Fruit fly (Drosophila melanogaster) whole organism: ENCODE data around the gene Bet3.
A peak's percentile ranks its signal among the peaks of the same experiment; 100 is the strongest.

Source experiments
- CG8478 ChIP-seq: fragments of >200 bp; optimal IDR thresholded peaks from 2 replicates; lab custom pipeline; 2018; ENCODE audit warnings: inconsistent platforms
- Dll ChIP-seq: fragments of >200 bp; optimal IDR thresholded peaks from 2 replicates; lab custom pipeline; 2017
- EcR ChIP-seq, 2 experiments: fragments of >200 bp; optimal IDR thresholded peaks; 2 replicates each; lab custom pipeline; 2017; ENCODE audit warnings: missing biosample characterization in 2 of 2, missing genetic modification characterization in 2 of 2, missing genetic modification reagents in 2 of 2
- pan ChIP-seq: fragments of >200 bp; optimal IDR thresholded peaks from 2 replicates; lab custom pipeline; 2017
- psq ChIP-seq: fragments of >200 bp; optimal IDR thresholded peaks from 2 replicates; lab custom pipeline; 2017
- usp ChIP-seq: fragments of >200 bp; optimal IDR thresholded peaks from 2 replicates; lab custom pipeline; 2017; ENCODE audit warnings: missing biosample characterization, missing genetic modification characterization, mixed read lengths

The Bet3 gene

DNA sequence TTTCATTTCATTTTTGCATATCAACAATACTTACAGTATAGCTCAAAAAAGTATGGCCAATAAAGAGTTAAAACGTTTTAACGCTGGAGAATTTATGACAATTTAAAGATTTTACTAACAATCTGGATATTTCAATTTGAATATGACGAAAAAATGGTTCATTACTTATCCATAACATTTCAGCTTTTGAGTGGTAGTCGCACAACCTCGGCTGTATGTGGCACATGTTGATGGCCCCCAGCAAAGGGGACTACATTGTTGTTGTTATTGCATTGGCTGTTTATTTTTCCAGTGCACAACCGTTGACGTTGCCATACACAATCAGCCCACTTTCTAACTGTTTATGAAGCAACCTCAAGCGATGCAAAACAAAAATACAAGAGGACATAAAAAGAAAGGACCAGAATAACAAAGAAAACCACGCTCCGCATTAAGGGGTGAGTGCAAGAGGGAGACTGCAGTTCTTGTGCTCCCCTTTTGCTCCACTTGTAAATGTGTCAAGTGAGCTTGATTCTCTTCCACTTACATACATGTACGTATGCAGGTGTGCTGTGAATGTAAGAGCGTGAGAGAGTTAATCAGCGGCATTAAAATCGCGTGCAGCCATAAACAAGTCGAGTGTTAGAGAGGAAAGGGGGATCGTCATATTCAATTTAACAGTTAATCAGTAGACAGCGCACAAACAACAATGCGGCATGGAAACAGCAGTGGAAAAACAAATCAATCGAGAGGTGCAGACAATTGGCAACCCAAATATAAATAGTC, 21.8 kb downstream of the Bet3 start:
- TF ChIP-seq EcR (GFP tag; optimal IDR thresholded peaks at IDR 0.05; lab: Kevin White, UChicago) (no peak), Dll (lab: Kevin White, UChicago) (no peak), pan (lab: Kevin White, UChicago) (no peak), psq (lab: Kevin White, UChicago) (no peak), usp (GFP tag; lab: Kevin White, UChicago) (no peak), CG8478 (lab: Kevin White, UChicago) (no peak)

DNA sequence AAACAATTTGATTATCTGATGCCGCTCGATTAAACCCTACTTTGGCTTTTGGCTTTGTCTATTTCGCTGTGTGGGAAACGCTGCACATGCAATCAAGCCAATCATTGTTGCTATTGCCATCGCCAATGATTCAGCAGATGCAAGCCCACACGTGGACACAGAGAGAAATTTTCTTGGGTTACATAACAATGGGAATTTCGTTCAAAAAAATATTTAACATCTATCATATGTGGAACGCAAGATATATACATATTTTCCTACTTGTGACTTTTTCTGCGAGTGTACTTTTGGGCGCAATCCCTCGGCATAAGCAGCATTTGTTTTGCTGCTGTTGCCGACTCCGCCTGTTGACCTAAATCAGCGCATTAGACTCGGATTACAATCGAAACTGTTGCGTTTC, 22.7 kb downstream of the Bet3 start:
- TF ChIP-seq psq (lab: Kevin White, UChicago) (no peak), CG8478 (lab: Kevin White, UChicago) (no peak), usp (GFP tag; lab: Kevin White, UChicago) (no peak), EcR (GFP tag; optimal IDR thresholded peaks at IDR 0.05; lab: Kevin White, UChicago) (no peak), pan (lab: Kevin White, UChicago) (no peak)

DNA sequence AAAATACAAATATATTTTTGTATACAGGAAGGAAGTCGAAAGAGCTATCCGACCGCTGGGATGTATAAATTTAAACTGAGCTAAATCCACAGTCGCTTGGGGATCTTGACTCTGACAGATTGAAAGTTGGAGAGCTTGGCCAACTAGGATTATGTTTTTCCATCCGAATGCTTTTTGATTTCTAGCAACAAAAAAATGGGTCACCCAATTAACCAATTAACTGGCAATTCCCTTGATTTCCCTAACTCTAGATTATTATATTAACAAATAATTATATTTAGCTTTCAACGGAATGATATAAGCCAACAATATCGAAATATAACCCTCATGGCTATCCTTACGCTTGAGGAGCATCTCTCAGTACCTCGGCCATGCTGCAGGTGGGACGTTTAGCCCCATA, 24.8 kb downstream of the Bet3 start, which contains the start of gene CG3982:
Gene CG3982 (minus strand): TSS at position 101 of the 400 bp plus-strand sequence.
- TF ChIP-seq CG8478 (lab: Kevin White, UChicago) (no peak), usp (GFP tag; lab: Kevin White, UChicago) (no peak), psq (lab: Kevin White, UChicago) (no peak), Dll (lab: Kevin White, UChicago) (no peak), EcR (GFP tag; optimal IDR thresholded peaks at IDR 0.05; lab: Kevin White, UChicago) (no peak), pan (lab: Kevin White, UChicago) (no peak)

DNA sequence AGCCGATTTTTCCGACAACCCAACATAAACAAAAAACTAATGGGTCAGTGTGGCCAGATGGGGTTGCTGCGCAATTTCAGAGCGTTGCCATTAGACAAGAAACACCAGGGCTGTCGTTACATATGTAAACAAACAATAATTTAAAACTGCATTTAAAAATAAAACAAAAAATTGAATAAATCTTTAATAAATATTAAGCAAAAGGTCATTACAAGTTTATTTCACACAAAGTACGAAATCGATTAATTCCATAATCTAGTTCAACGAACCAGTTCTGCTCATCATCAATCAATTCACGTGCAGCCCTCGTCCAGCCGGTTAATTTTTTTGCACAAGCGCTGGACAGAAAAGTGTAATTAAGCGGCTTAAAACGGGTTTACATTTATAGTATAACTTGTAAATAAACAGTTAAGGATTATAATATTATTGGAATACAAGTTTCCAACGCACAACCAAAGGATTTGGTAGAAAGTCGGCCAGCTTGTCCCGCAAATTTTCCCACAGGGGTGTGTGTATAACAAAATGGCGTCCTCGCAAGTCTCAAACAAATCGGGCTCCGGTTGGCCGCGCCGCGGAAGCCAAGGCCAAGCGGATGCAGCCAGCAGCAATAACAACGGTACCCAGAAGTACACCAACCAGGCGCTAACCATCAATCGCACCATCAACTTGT, 31.2 kb downstream of the Bet3 start, which contains the start of the genes CG4022 and Cpsf5:
Gene CG4022 (minus strand): TSS at position 79 of the 670 bp plus-strand sequence.
Gene Cpsf5 (plus strand): TSS at position 285 of the 670 bp plus-strand sequence.
- TF ChIP-seq Dll (lab: Kevin White, UChicago) (no peak), usp (GFP tag; lab: Kevin White, UChicago) (no peak), pan (lab: Kevin White, UChicago) (no peak), CG8478 (lab: Kevin White, UChicago) (no peak), EcR (GFP tag; optimal IDR thresholded peaks at IDR 0.05; lab: Kevin White, UChicago) (no peak), psq (lab: Kevin White, UChicago) (no peak)

DNA sequence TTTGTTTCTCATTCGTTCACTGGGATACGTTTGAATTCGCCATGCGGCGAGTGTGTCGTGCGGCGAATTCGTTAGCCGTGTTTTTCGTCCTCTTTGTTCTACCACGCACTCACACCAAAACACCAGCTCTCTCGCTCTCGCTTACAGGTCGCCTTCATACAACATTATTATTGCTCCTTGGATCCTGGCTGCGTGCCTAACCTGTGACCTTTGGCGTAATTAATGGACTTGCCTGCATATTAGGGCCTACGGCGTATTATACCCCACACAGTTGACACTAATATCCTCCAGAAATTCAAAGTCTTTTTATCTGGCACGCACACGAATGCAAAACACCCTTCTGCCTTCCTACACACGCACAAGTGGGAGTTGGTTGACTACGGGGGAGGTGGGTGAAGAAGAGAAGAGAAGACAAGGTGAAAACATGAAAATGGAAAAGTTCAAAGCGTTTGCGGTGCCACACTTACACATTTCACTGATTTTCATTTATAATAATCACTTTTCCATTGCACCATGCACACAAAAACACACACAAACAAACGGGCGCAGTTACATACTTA, 32.0 kb downstream of the Bet3 start:
- TF ChIP-seq psq (lab: Kevin White, UChicago) (no peak), EcR (GFP tag; optimal IDR thresholded peaks at IDR 0.05; lab: Kevin White, UChicago) (no peak), Dll (lab: Kevin White, UChicago) (no peak), pan (lab: Kevin White, UChicago) (no peak)

DNA sequence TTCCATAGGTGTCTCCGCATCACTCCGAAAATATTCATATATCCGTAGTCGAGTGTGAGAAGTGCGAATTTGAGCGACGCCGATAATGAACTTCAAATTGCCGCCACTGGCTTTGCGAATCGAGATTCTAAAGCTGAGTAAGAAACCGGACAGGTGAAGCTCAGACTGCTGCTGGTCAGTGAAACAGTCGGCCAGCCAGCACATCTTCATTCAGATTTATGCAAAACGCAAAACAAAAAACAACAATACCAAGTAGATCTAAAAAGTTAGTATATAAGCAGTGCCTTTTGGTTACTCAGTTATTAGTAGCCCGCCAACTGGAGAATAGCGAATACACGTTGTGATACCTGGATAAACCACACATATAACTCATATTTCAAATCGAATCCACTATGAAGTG, 37.6 kb downstream of the Bet3 start, which contains the start of gene Cpr67B:
Gene Cpr67B (plus strand): TSS at position 301 of the 400 bp plus-strand sequence.
- TF ChIP-seq EcR (GFP tag; optimal IDR thresholded peaks at IDR 0.05; lab: Kevin White, UChicago) = no peak
- TF ChIP-seq CG8478 (lab: Kevin White, UChicago) = no peak
- no peak for TF ChIP-seq pan (lab: Kevin White, UChicago)
- no peak for TF ChIP-seq usp (GFP tag; lab: Kevin White, UChicago)
- no peak for TF ChIP-seq Dll (lab: Kevin White, UChicago)
- no peak for TF ChIP-seq psq (lab: Kevin White, UChicago)

DNA sequence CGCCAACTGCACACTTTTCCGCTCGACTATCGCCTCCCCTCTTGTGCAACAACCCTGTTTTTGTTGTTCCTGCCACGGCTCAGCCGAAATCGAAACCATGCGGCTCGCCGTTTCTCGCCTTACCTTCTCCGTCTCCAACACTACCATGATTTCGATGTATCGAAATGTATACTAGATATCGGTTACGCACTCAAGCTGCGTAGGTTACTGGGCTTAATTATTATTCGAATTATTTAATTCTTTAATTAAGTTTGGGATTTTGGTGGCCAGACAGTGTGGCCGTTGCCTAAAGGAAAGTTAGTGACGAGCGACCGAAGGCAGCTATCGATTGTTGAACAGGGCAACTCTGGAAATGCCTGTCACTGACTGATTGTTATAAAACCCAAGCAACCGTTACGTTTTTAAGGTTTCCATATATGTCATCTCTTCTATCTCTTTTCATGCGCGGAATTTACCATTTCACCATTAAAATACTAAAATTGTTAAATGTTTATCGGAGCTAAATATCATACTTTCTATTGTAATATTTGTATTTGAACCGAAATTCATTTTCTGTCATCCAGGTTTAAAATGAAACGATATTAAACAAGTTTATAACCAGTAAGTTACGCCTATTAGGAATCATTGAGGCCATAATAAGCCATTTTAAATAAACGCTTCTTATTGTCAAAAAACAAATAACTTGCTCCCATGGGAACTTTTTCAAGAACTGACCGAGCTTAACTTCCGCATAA, 39.7 kb downstream of the Bet3 start, which contains the start of gene eIF4E1:
Gene eIF4E1 (minus strand): TSS at position 304 of the 734 bp plus-strand sequence.
- no peak for TF ChIP-seq Dll (lab: Kevin White, UChicago)
- no peak for TF ChIP-seq psq (lab: Kevin White, UChicago)
- no peak for TF ChIP-seq pan (lab: Kevin White, UChicago)

DNA sequence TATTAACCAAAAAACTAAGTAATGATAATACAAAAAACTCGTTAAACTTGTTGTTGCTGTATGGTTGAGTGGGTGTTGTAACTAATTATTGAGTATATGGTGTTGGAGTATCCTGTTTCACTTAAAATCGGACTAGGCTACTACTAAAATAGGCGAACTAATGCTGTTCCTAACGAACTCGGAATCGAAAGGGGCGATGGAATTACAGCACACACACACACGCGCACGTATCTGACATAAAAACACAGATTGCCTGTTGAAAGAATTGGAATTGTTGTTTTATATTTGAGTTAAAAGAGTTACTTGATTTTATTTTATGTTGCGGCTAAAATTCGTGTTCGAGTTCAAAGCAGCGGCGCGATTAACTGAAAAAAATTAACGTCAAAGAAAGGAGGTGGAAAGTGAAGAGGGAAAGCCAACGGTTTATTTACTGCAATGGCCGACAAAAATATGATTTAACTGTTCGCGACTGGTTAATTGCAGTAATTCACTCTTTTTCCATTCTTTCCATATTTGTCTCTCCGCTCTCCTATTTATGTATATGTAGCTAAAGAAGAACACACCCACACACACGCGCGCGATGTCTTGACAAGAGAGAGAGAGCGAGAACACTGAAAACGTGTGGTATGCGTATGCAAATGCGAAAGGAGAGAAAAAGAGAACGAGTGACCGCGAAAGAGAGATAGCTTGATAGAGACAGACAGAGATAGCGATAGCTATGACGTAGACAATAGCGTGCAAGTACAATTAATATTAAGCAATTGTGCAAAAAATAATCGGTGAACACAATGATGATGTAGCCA, 40.5 kb downstream of the Bet3 start:
- TF ChIP-seq pan (lab: Kevin White, UChicago) (no peak), EcR (GFP tag; optimal IDR thresholded peaks at IDR 0.05; lab: Kevin White, UChicago) (no peak), usp (GFP tag; lab: Kevin White, UChicago) (no peak), CG8478 (lab: Kevin White, UChicago) (peak; percentile 48), psq (lab: Kevin White, UChicago) (no peak), Dll (lab: Kevin White, UChicago) (no peak)

DNA sequence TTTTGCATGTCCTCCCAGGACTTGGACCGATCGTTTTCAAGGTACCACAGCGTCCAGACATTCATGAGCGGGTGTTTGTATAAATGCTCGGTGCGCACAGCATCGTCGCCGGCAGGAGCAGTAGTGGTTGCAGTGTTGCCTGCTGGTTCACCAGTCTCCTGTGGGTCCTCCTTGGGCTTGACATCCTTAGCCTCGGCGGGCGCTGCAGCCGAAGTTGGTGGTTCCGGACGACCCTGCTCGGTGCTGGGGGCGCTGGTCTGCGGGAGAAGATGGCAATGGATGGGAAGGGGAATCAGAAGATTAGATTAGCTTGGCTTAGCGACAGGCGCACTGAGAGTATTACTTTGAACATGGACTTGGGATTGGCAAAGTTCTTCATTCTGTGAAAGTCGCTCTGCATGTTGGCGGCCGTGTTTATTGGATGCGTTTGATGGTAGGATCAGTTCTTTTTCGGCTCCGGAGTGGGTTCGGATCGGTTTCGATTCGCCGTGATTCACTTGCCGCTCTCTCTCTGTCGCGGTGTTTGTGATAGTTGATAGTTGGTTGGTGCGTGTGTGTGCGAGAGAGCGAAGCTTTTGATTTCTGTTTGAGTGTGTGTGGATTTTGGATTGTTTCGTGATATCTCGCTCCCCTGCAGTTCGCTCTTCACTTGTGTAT, 41.2 kb downstream of the Bet3 start:
- TF ChIP-seq pan (lab: Kevin White, UChicago) = no peak
- no peak for TF ChIP-seq psq (lab: Kevin White, UChicago)
- TF ChIP-seq EcR (GFP tag; optimal IDR thresholded peaks at IDR 0.05; lab: Kevin White, UChicago) = no peak
- no peak for TF ChIP-seq CG8478 (lab: Kevin White, UChicago)
- TF ChIP-seq Dll (lab: Kevin White, UChicago) = no peak
- no peak for TF ChIP-seq usp (GFP tag; lab: Kevin White, UChicago)
